Worm (Caenorhabditis elegans) whole organism, late embryonic: ENCODE measurements around the gene snpn-1.

Experiments
- T23F11.4 ChIP-seq: fragments of 200-800 bp; sonication (Bioruptor generic); optimal IDR thresholded peaks from 2 replicates; lab custom pipeline; 2018; ENCODE audit warnings: mild to moderate bottlenecking, missing genetic modification characterization, missing compliant biosample characterization
- Y22D7AL.16 ChIP-seq: sonication (generic microtip); optimal IDR thresholded peaks from 2 replicates; lab custom pipeline; 2016; ENCODE audit warnings: missing genetic modification characterization, missing compliant biosample characterization
- ahr-1 ChIP-seq: sonication (generic microtip); optimal IDR thresholded peaks from 2 replicates; lab custom pipeline; 2016; ENCODE audit warnings: missing genetic modification characterization, missing compliant biosample characterization
- ceh-14 ChIP-seq: sonication (generic microtip); optimal IDR thresholded peaks from 2 replicates; lab custom pipeline; 2016; ENCODE audit warnings: missing genotype, missing genetic modification characterization, missing compliant biosample characterization
- ceh-18 ChIP-seq: sonication (generic microtip); optimal IDR thresholded peaks from 2 replicates; lab custom pipeline; 2016; ENCODE audit warnings: missing genetic modification characterization, missing compliant biosample characterization
- ceh-2 ChIP-seq: sonication (generic microtip); optimal IDR thresholded peaks from 2 replicates; lab custom pipeline; 2016; ENCODE audit warnings: missing genotype, missing genetic modification characterization, missing compliant biosample characterization
- ceh-22 ChIP-seq: sonication (generic microtip); optimal IDR thresholded peaks from 2 replicates; lab custom pipeline; 2017; ENCODE audit warnings: missing biosample characterization, missing genetic modification characterization
- ceh-24 ChIP-seq: sonication (generic microtip); optimal IDR thresholded peaks from 2 replicates; lab custom pipeline; 2016; ENCODE audit warnings: mild to moderate bottlenecking, missing genetic modification characterization, missing compliant biosample characterization
- ceh-30 ChIP-seq: fragments of 150-350 bp; optimal IDR thresholded peaks from 2 replicates; lab custom pipeline; 2014; ENCODE audit warnings: missing biosample characterization, missing genetic modification characterization
- ceh-31 ChIP-seq: sonication (generic microtip); optimal IDR thresholded peaks from 2 replicates; lab custom pipeline; 2016; ENCODE audit warnings: missing genetic modification characterization, missing compliant biosample characterization
- ceh-34 ChIP-seq: sonication (generic microtip); optimal IDR thresholded peaks from 2 replicates; lab custom pipeline; 2016; ENCODE audit warnings: mild to moderate bottlenecking, missing genetic modification characterization, missing compliant biosample characterization
- ceh-9 ChIP-seq: sonication (generic microtip); optimal IDR thresholded peaks from 2 replicates; lab custom pipeline; 2016; ENCODE audit warnings: mild to moderate bottlenecking, missing genetic modification characterization, inconsistent platforms, missing compliant biosample characterization
- che-1 ChIP-seq: sonication (generic microtip); optimal IDR thresholded peaks from 2 replicates; lab custom pipeline; 2016; ENCODE audit warnings: mild to moderate bottlenecking, missing genetic modification characterization, missing compliant biosample characterization
- elt-4 ChIP-seq: sonication (generic microtip); optimal IDR thresholded peaks from 2 replicates; lab custom pipeline; 2016; ENCODE audit warnings: missing genetic modification characterization, missing compliant biosample characterization
- ets-4 ChIP-seq: sonication (generic microtip); optimal IDR thresholded peaks from 2 replicates; lab custom pipeline; 2016; ENCODE audit warnings: missing genetic modification characterization, missing compliant biosample characterization
- fkh-6 ChIP-seq: sonication (generic microtip); optimal IDR thresholded peaks from 2 replicates; lab custom pipeline; 2016; ENCODE audit warnings: missing genetic modification characterization, missing compliant biosample characterization
- gmeb-2 ChIP-seq: sonication (generic microtip); optimal IDR thresholded peaks from 2 replicates; lab custom pipeline; 2016; ENCODE audit warnings: missing genetic modification characterization, inconsistent platforms, missing compliant biosample characterization
- madf-2 ChIP-seq: sonication (generic microtip); optimal IDR thresholded peaks from 2 replicates; lab custom pipeline; 2017; ENCODE audit warnings: missing genetic modification characterization, missing compliant biosample characterization
- mec-3 ChIP-seq: sonication (generic microtip); optimal IDR thresholded peaks from 2 replicates; lab custom pipeline; 2016; ENCODE audit warnings: borderline replicate concordance, missing genetic modification characterization, missing compliant biosample characterization
- nfya-1 ChIP-seq: sonication (generic microtip); optimal IDR thresholded peaks from 2 replicates; lab custom pipeline; 2017; ENCODE audit warnings: missing genetic modification characterization, mild to moderate bottlenecking, missing compliant biosample characterization, antibody characterized with exemption, moderate library complexity
- nhr-232 ChIP-seq: sonication (generic microtip); optimal IDR thresholded peaks from 2 replicates; lab custom pipeline; 2016; ENCODE audit warnings: missing genetic modification characterization, missing compliant biosample characterization
- pag-3 ChIP-seq: sonication (generic microtip); optimal IDR thresholded peaks from 2 replicates; lab custom pipeline; 2016; ENCODE audit warnings: missing compliant biosample characterization, missing genetic modification characterization, borderline replicate concordance
- pat-9 ChIP-seq: fragments of 200-800 bp; sonication (Bioruptor generic); optimal IDR thresholded peaks from 2 replicates; lab custom pipeline; 2018; ENCODE audit warnings: mild to moderate bottlenecking, missing genetic modification characterization, moderate library complexity, missing compliant biosample characterization
- pha-4 ChIP-seq: fragments of 150-350 bp; optimal IDR thresholded peaks from 2 replicates; lab custom pipeline; 2018; ENCODE audit warnings: missing biosample characterization, missing genetic modification reagents, missing genetic modification characterization
- rnt-1 ChIP-seq: sonication (generic microtip); optimal IDR thresholded peaks from 2 replicates; lab custom pipeline; 2016; ENCODE audit warnings: missing genetic modification characterization, missing compliant biosample characterization
- sdc-2 ChIP-seq: sonication (generic microtip); optimal IDR thresholded peaks from 2 replicates; lab custom pipeline; 2016; ENCODE audit warnings: missing genotype, missing genetic modification characterization, missing compliant biosample characterization
- tbx-2 ChIP-seq: sonication (generic microtip); optimal IDR thresholded peaks from 2 replicates; lab custom pipeline; 2016; ENCODE audit warnings: missing genetic modification characterization, missing compliant biosample characterization
- tbx-7 ChIP-seq: sonication (generic microtip); optimal IDR thresholded peaks from 2 replicates; lab custom pipeline; 2016; ENCODE audit warnings: missing genotype, missing genetic modification characterization, missing compliant biosample characterization
- unc-42 ChIP-seq: sonication (generic microtip); optimal IDR thresholded peaks from 2 replicates; lab custom pipeline; 2016; ENCODE audit warnings: missing genotype, missing genetic modification characterization, missing compliant biosample characterization
- unc-55 ChIP-seq: sonication (generic microtip); optimal IDR thresholded peaks from 2 replicates; lab custom pipeline; 2017; ENCODE audit warnings: missing biosample characterization, missing genetic modification reagents, missing genetic modification characterization
- unc-86 ChIP-seq: sonication (generic microtip); optimal IDR thresholded peaks from 2 replicates; lab custom pipeline; 2016; ENCODE audit warnings: missing genetic modification characterization, missing compliant biosample characterization
- zip-5 ChIP-seq: sonication (generic microtip); optimal IDR thresholded peaks from 2 replicates; lab custom pipeline; 2016; ENCODE audit warnings: missing genetic modification characterization, missing compliant biosample characterization
- ztf-16 ChIP-seq: sonication (generic microtip); optimal IDR thresholded peaks from 2 replicates; lab custom pipeline; 2017; ENCODE audit warnings: missing genetic modification characterization, missing compliant biosample characterization

Gene snpn-1

ce11 chrIV:5060984-5061383 lies 29.9 kb downstream of the snpn-1 start, which contains the start of gene C09B9.7:
TSS of gene C09B9.7 (minus strand) at chrIV:5061084.
- TF ChIP-seq elt-4 (tag; lab: Kevin White, UChicago) (no peak), ztf-16 (no peak), sdc-2 (tag; lab: Kevin White, UChicago) (no peak), ceh-31 (tag; lab: Kevin White, UChicago) (no peak)

ce11 chrIV:5055964-5056588 lies 34.8 kb downstream of the snpn-1 start, which contains the start of gene msp-55:
TSS of gene msp-55 (minus strand) at chrIV:5056014.
- TF ChIP-seq T23F11.4 (GFP tag; lab: Kevin White, UChicago): no peak
- no peak for TF ChIP-seq madf-2
- TF ChIP-seq ceh-30 (tag; lab: Kevin White, UChicago): no peak
- TF ChIP-seq pha-4: no peak
- no peak for TF ChIP-seq ceh-24

DNA sequence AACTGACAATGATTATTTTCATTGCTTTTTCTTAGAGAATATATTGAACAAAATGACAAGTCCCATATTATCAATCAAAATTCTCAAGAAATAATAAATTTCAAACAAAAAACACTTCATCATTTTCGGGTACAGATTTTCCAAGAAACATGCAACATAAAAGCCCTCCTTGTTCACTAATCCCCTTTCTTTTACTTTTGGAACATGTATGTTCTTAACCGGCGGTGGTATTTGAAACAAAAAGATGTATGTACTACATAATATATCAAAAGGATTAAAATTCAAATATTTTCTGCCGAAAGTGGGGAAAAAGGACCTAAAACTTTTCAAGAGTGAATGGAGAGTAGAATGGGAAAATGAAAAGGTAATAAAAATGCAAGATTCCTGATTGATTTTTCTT lies 36.5 kb downstream of the snpn-1 start:
- TF ChIP-seq ceh-34 (tag; lab: Kevin White, UChicago) (no peak), ceh-18 (tag; lab: Kevin White, UChicago) (no peak), tbx-2 (no peak), nfya-1 (tag; lab: Kevin White, UChicago) (no peak), gmeb-2 (no peak), pag-3 (tag; lab: Kevin White, UChicago) (no peak), sdc-2 (tag; lab: Kevin White, UChicago) (no peak), unc-55 (no peak), che-1 (tag; lab: Kevin White, UChicago) (no peak), ceh-22 (tag; lab: Kevin White, UChicago) (no peak), fkh-6 (no peak), ahr-1 (tag; lab: Kevin White, UChicago) (no peak), ets-4 (tag; lab: Kevin White, UChicago) (no peak), nhr-232 (no peak)

ce11 chrIV:5045389-5045788 lies 45.5 kb downstream of the snpn-1 start, which contains the start of gene hot-9:
TSS of gene hot-9 (minus strand) at chrIV:5045489.
- TF ChIP-seq ceh-30 (tag; lab: Kevin White, UChicago) (no peak), ceh-14 (tag; lab: Kevin White, UChicago) (no peak), ets-4 (tag; lab: Kevin White, UChicago) (no peak), tbx-7 (tag; lab: Kevin White, UChicago) (no peak), fkh-6 (no peak), che-1 (tag; lab: Kevin White, UChicago) (no peak), zip-5 (no peak), ceh-9 (tag; lab: Kevin White, UChicago) (no peak), mec-3 (tag; lab: Kevin White, UChicago) (no peak), unc-86 (tag; lab: Kevin White, UChicago) (no peak), rnt-1 (no peak), ceh-2 (no peak), nhr-232 (no peak), pat-9 (tag; lab: Kevin White, UChicago) (no peak), unc-42 (tag; lab: Kevin White, UChicago) (no peak), Y22D7AL.16 (tag; lab: Kevin White, UChicago) (no peak), ceh-22 (tag; lab: Kevin White, UChicago) (no peak)
